Worm (Caenorhabditis elegans): ENCODE results near the gene M03F4.6.

DNA sequence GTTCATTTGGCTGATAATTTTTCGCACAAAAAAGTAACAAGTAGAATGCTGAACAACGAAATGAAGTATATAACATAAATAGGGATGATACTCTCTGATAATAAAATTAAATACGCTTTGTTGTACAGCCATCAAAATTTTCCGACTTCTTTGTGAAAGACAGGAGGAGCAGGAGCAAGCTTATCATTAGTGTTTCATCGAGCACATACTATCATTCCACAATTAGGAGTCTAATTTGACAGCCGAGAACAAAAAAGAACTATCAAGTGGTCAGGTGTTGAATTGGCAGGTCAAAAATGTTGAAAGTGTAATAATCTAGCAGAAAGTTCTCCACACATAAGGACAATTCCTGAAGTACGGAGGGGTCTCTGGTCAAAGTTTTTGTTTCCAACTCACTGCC, 41.0 kb downstream of the M03F4.6 start:
- no peak for TF ChIP-seq B0310.2 (tag; optimal IDR thresholded peaks at IDR 0.05)
- TF ChIP-seq tbx-37 (GFP tag; conservative IDR thresholded peaks at IDR 0.05): no peak
- TF ChIP-seq pes-1 (GFP tag; IDR thresholded peaks at IDR 0.05): no peak
- TF ChIP-seq flt-1 (GFP tag; IDR thresholded peaks at IDR 0.05): no peak
- no peak for TF ChIP-seq hnd-1 (tag; optimal IDR thresholded peaks at IDR 0.05)

Measured in whole organism, early embryonic.